Fruit fly (Drosophila melanogaster): ENCODE measurements around the gene CG34256.

- TF ChIP-seq CG8478 (optimal IDR thresholded peaks at IDR 0.05) (no peak), CTCF (optimal IDR thresholded peaks at IDR 0.05) (no peak)
Measured at dm6 chr3L:18976720-18977119, 12.9 kb downstream of the CG34256 start.

Measured in S2 (cell line).